Fruit fly (Drosophila melanogaster) whole organism: ENCODE data around the gene Gr5a.

ENCODE experiments used
- pan ChIP-seq: fragments of >200 bp; optimal IDR thresholded peaks from 2 replicates; lab custom pipeline; 2017
- psq ChIP-seq: fragments of >200 bp; optimal IDR thresholded peaks from 2 replicates; lab custom pipeline; 2017
- usp ChIP-seq: fragments of >200 bp; optimal IDR thresholded peaks from 2 replicates; lab custom pipeline; 2017; ENCODE audit warnings: missing biosample characterization, missing genetic modification characterization, mixed read lengths

dm6 chrX:5638588-5638987 is 41.8 kb upstream of the Gr5a start:
- no peak for TF ChIP-seq psq
- no peak for TF ChIP-seq usp (GFP tag; lab: Kevin White, UChicago)
- no peak for TF ChIP-seq pan (lab: Kevin White, UChicago)
